Worm (Caenorhabditis elegans): ENCODE data around the gene Y80D3A.8.

Y80D3A.8 gene

DNA sequence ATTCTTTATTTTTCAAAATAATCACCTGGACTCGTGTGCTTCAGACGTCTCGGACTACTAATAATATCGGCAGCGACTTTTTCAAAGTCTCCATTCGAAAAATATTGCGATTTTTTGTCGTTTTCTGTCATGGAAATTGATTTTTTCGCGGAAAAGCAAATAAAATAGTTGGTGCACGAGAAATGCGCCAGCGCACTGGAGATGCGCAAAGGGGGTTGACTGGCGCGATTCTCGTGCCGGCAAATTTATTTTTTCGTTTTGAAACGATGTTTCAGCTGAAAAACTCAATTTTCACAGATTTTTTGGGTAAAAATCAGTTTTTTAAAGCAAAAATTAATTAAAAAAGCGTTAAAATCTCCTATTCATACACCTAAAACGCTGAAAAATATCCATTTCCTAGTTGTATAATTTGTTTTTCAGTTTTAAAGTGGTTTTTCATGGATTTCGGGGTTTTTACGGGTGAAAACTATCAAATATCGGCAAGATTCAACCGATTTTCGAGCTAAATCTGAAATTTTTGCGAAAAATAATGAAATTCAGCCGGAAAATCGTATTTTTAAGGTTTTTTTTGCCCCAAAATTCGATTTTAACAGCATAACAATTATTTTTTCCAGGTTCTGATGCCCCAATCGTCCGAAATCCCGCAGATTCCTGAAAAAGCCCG lies 49.9 kb downstream of the Y80D3A.8 start, which contains the start of the genes reps-1 and Y39B6A.37 (continued):
- TF ChIP-seq tbx-9 (tag; optimal IDR thresholded peaks at IDR 0.05; ENCODE audit: borderline replicate concordance) (no peak), lin-35 (GFP tag; optimal IDR thresholded peaks at IDR 0.05) (peak in 1 of 3 experiments; percentile 77), F57A8.1 (GFP tag; optimal IDR thresholded peaks at IDR 0.05) (no peak), madf-10 (tag; optimal IDR thresholded peaks at IDR 0.05) (peak; percentile 2), nhr-90 (tag; optimal IDR thresholded peaks at IDR 0.05) (no peak), F49E8.2 (tag; optimal IDR thresholded peaks at IDR 0.05; ENCODE audit: insufficient read depth) (no peak), D2030.7 (GFP tag; IDR thresholded peaks at IDR 0.05) (peak; percentile 78), F33H1.4 (GFP tag; IDR thresholded peaks at IDR 0.05) (peak; percentile 44), K12H6.12 (tag; optimal IDR thresholded peaks at IDR 0.05) (peak; percentile 78), F57C9.4 (tag; optimal IDR thresholded peaks at IDR 0.05) (no peak), attf-6 (GFP tag; IDR thresholded peaks at IDR 0.05) (0 out of 2 replicates have a peak, but pooled peaks have one; percentile 33), tlf-1 (GFP tag; optimal IDR thresholded peaks at IDR 0.05) (peak; percentile 32), him-1 (tag; optimal IDR thresholded peaks at IDR 0.05) (no peak), madf-6 (GFP tag; IDR thresholded peaks at IDR 0.05) (peak; percentile 69), snpc-1.3 (tag; optimal IDR thresholded peaks at IDR 0.05; ENCODE audit: insufficient read depth) (peak; percentile 1), efl-1 (GFP tag; optimal IDR thresholded peaks at IDR 0.05) (peak; percentile 1), hmg-1.2 (GFP tag; IDR thresholded peaks at IDR 0.05) (peak; percentile 43; the same call in 1 of the 2 replicates), lin-40 (tag; optimal IDR thresholded peaks at IDR 0.05) (peak; percentile 82), lir-1 (GFP tag; conservative IDR thresholded peaks at IDR 0.05) (peak; percentile 56; the same call in 1 of the 2 replicates), pbrm-1 (GFP tag; IDR thresholded peaks at IDR 0.05) (peak; percentile 85), mcd-1 (GFP tag; IDR thresholded peaks at IDR 0.05) (peak; percentile 85), hmg-20 (GFP tag; IDR thresholded peaks at IDR 0.05) (0 out of 2 replicates have a peak, but pooled peaks have one; percentile 58), zfh-2 (GFP tag; conservative IDR thresholded peaks at IDR 0.05) (0 out of 2 replicates have a peak, but pooled peaks have one; percentile 34), let-607 (tag; optimal IDR thresholded peaks at IDR 0.05) (peak in 1 of 2 experiments; percentile 9), pha-4 (tag; optimal IDR thresholded peaks at IDR 0.05) (no peak), T07F8.4 (tag; optimal IDR thresholded peaks at IDR 0.05) (no peak), ztf-22 (GFP tag; optimal IDR thresholded peaks at IDR 0.05) (no peak), ztf-3 (GFP tag; optimal IDR thresholded peaks at IDR 0.05) (no peak), nfya-1 (tag; optimal IDR thresholded peaks at IDR 0.05; ENCODE audit: borderline replicate concordance, insufficient read depth) (no peak), K11D2.4 (GFP tag; IDR thresholded peaks at IDR 0.05) (peak; percentile 80), ZK185.1 (tag; optimal IDR thresholded peaks at IDR 0.05; ENCODE audit: poor library complexity, severe bottlenecking) (no peak), B0336.3 (GFP tag; IDR thresholded peaks at IDR 0.05) (peak; percentile 86), dox-1 (GFP tag; IDR thresholded peaks at IDR 0.05) (peak; percentile 85), egrh-3 (GFP tag; IDR thresholded peaks at IDR 0.05) (no peak), lag-1 (GFP tag; IDR thresholded peaks at IDR 0.05) (no peak), B0261.1 (tag; optimal IDR thresholded peaks at IDR 0.05) (peak; percentile 1), fkh-3 (tag; optimal IDR thresholded peaks at IDR 0.05) (no peak), lsl-1 (GFP tag; optimal IDR thresholded peaks at IDR 0.05) (peak; percentile 58), xnd-1 (tag; optimal IDR thresholded peaks at IDR 0.05) (peak; percentile 24), ztf-18 (tag; optimal IDR thresholded peaks at IDR 0.05) (peak; percentile 97), hlh-12 (tag; optimal IDR thresholded peaks at IDR 0.05) (no peak), lin-54 (GFP tag; optimal IDR thresholded peaks at IDR 0.05) (peak; percentile 74)

All from whole organism, young adult.